Fruit fly (Drosophila melanogaster) Kc167 (cell line): ENCODE data around the gene CG33290.

Source experiments
- Myc ChIP-seq: fragments of >200 bp; optimal IDR thresholded peaks from 2 replicates; lab custom pipeline; 2017; ENCODE audit warnings: missing external identifiers
- Sin3A ChIP-seq: fragments of >200 bp; optimal IDR thresholded peaks from 2 replicates; lab custom pipeline; 2018; ENCODE audit warnings: missing external identifiers
- h ChIP-seq: fragments of >200 bp; optimal IDR thresholded peaks from 3 replicates; lab custom pipeline; 2018; ENCODE audit warnings: missing external identifiers

- TF ChIP-seq h (lab: Kevin White, UChicago) (no peak), Myc (no peak), Sin3A (lab: Kevin White, UChicago) (no peak)
Observed at dm6 chr3L:21585397-21585796, 43.2 kb downstream of the CG33290 start.
